Worm (Caenorhabditis elegans) whole organism, late embryonic: ENCODE data around the gene T16H12.3.

Experiments used
- F13H6.1 ChIP-seq: sonication (generic microtip); optimal IDR thresholded peaks from 2 replicates; lab custom pipeline; 2016; ENCODE audit warnings: missing genetic modification characterization, missing compliant biosample characterization
- K09A11.1 ChIP-seq: sonication (generic microtip); optimal IDR thresholded peaks from 2 replicates; lab custom pipeline; 2017; ENCODE audit warnings: antibody characterized with exemption, mild to moderate bottlenecking, missing genetic modification characterization, missing compliant biosample characterization; ENCODE audit not compliant: insufficient read depth
- ceh-9 ChIP-seq: sonication (generic microtip); optimal IDR thresholded peaks from 2 replicates; lab custom pipeline; 2016; ENCODE audit warnings: mild to moderate bottlenecking, missing genetic modification characterization, inconsistent platforms, missing compliant biosample characterization
- dmd-4 ChIP-seq: sonication (generic microtip); optimal IDR thresholded peaks from 2 replicates; lab custom pipeline; 2016; ENCODE audit warnings: borderline replicate concordance, missing genetic modification characterization, missing compliant biosample characterization
- dve-1 ChIP-seq: sonication (generic microtip); optimal IDR thresholded peaks from 2 replicates; lab custom pipeline; 2017; ENCODE audit warnings: antibody characterized with exemption, mild to moderate bottlenecking, missing genetic modification characterization, missing compliant biosample characterization
- elt-2 ChIP-seq: sonication (generic microtip); optimal IDR thresholded peaks from 2 replicates; lab custom pipeline; 2016; ENCODE audit warnings: missing genetic modification reagents, missing genetic modification characterization, missing compliant biosample characterization
- fkh-10 ChIP-seq: fragments of 150-350 bp; optimal IDR thresholded peaks from 2 replicates; lab custom pipeline; 2014; ENCODE audit warnings: missing biosample characterization, missing genetic modification reagents, missing genetic modification characterization
- hlh-30 ChIP-seq: sonication (generic microtip); optimal IDR thresholded peaks from 2 replicates; lab custom pipeline; 2017; ENCODE audit warnings: antibody characterized with exemption, missing genetic modification characterization, missing compliant biosample characterization; ENCODE audit not compliant: insufficient read depth
- nfya-1 ChIP-seq: sonication (generic microtip); optimal IDR thresholded peaks from 2 replicates; lab custom pipeline; 2017; ENCODE audit warnings: missing genetic modification characterization, mild to moderate bottlenecking, missing compliant biosample characterization, antibody characterized with exemption, moderate library complexity
- odd-2 ChIP-seq: sonication (generic microtip); optimal IDR thresholded peaks from 2 replicates; lab custom pipeline; 2017; ENCODE audit warnings: antibody characterized with exemption, mild to moderate bottlenecking, missing genetic modification characterization, missing compliant biosample characterization
- pha-4 ChIP-seq: fragments of 150-350 bp; optimal IDR thresholded peaks from 2 replicates; lab custom pipeline; 2018; ENCODE audit warnings: missing biosample characterization, missing genetic modification reagents, missing genetic modification characterization
- sdc-2 ChIP-seq: sonication (generic microtip); optimal IDR thresholded peaks from 2 replicates; lab custom pipeline; 2016; ENCODE audit warnings: missing genotype, missing genetic modification characterization, missing compliant biosample characterization
- syd-9 ChIP-seq: sonication (generic microtip); optimal IDR thresholded peaks from 2 replicates; lab custom pipeline; 2016; ENCODE audit warnings: mild to moderate bottlenecking, missing genetic modification characterization, moderate library complexity, missing compliant biosample characterization

DNA sequence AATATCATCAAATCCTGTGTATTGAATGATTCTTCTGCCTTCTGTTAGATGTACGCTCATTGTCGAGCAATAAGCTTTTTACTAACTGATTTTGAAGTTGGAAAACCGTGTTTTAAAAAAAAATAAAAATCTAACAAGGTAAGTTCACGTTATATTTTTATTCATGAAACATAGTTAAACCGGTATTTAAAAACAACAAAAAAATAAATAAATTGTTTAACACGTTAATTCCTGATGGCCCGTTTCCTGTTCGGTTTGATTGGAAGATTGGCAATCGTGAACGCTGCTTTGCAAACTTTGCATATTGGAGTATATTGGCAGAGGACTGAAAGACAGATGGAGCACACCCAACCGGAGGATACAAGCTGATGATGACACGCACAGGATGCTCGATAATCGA, 35.7 kb upstream of the T16H12.3 start, which contains the start of gene ZK1128.3:
- TF ChIP-seq K09A11.1 (no peak), fkh-10 (GFP tag; lab: Kevin White, UChicago) (no peak), elt-2 (tag; lab: Kevin White, UChicago) (no peak), nfya-1 (tag; lab: Kevin White, UChicago) (no peak), ceh-9 (tag; lab: Kevin White, UChicago) (no peak), sdc-2 (tag; lab: Kevin White, UChicago) (no peak), syd-9 (no peak), dmd-4 (tag; lab: Kevin White, UChicago) (no peak), dve-1 (tag; lab: Kevin White, UChicago) (no peak), odd-2 (tag; lab: Kevin White, UChicago) (no peak), F13H6.1 (no peak), pha-4 (tag; lab: Kevin White, UChicago) (no peak), hlh-30 (tag; lab: Kevin White, UChicago) (no peak)
